Fruit fly (Drosophila melanogaster) whole organism, adult: ENCODE data around the gene CG32248.

Experiments
- CG11617 ChIP-seq: fragments of 200-800 bp; sonication (Bioruptor generic); optimal IDR thresholded peaks from 2 replicates; lab custom pipeline; 2017; ENCODE audit warnings: mild to moderate bottlenecking, missing biosample characterization, missing genetic modification reagents, missing genetic modification characterization
- CG12768 ChIP-seq: fragments of 200-800 bp; sonication (Bioruptor generic); optimal IDR thresholded peaks from 2 replicates; lab custom pipeline; 2017; ENCODE audit warnings: missing biosample characterization, missing genetic modification characterization, mild to moderate bottlenecking, moderate library complexity, missing genetic modification reagents
- CG14711 ChIP-seq: fragments of 200-800 bp; sonication (Bioruptor generic); optimal IDR thresholded peaks from 2 replicates; lab custom pipeline; 2018; ENCODE audit warnings: missing biosample characterization, mild to moderate bottlenecking, missing genetic modification characterization, moderate library complexity
- CG1620 ChIP-seq: fragments of 200-800 bp; sonication (Bioruptor generic); optimal IDR thresholded peaks from 2 replicates; lab custom pipeline; 2016; ENCODE audit warnings: missing biosample characterization, missing genetic modification characterization
- CG33017 ChIP-seq: fragments of 200-800 bp; sonication (Bioruptor generic); optimal IDR thresholded peaks from 2 replicates; lab custom pipeline; 2018; ENCODE audit warnings: missing biosample characterization, mild to moderate bottlenecking, missing genetic modification characterization, moderate library complexity
- CG5204 ChIP-seq: fragments of 200-800 bp; sonication (Bioruptor generic); optimal IDR thresholded peaks from 2 replicates; lab custom pipeline; 2016; ENCODE audit warnings: missing biosample characterization, missing genetic modification characterization
- CG7045 ChIP-seq: fragments of 200-800 bp; sonication (Bioruptor generic); optimal IDR thresholded peaks from 2 replicates; lab custom pipeline; 2017; ENCODE audit warnings: missing biosample characterization, mild to moderate bottlenecking, missing genetic modification characterization
- CG7101 ChIP-seq: fragments of 200-800 bp; sonication (Bioruptor generic); optimal IDR thresholded peaks from 2 replicates; lab custom pipeline; 2018; ENCODE audit warnings: missing biosample characterization, mild to moderate bottlenecking, missing genetic modification characterization, moderate library complexity
- Clk ChIP-seq: fragments of 200-800 bp; sonication (Bioruptor generic); optimal IDR thresholded peaks from 2 replicates; lab custom pipeline; 2017; ENCODE audit warnings: missing biosample characterization, missing genetic modification characterization
- Crg-1 ChIP-seq: fragments of 200-800 bp; sonication (Bioruptor generic); optimal IDR thresholded peaks from 2 replicates; lab custom pipeline; 2016; ENCODE audit warnings: missing biosample characterization, missing genetic modification characterization
- Hr96 ChIP-seq: fragments of 200-800 bp; sonication (Bioruptor generic); optimal IDR thresholded peaks from 2 replicates; lab custom pipeline; 2016; ENCODE audit warnings: missing biosample characterization, missing genetic modification characterization
- Mnt ChIP-seq: fragments of 200-800 bp; sonication (Bioruptor generic); optimal IDR thresholded peaks from 2 replicates; lab custom pipeline; 2016; ENCODE audit warnings: missing biosample characterization, mild to moderate bottlenecking, missing genetic modification characterization
- bab1 ChIP-seq: fragments of 200-800 bp; sonication (Bioruptor generic); optimal IDR thresholded peaks from 3 replicates; lab custom pipeline; 2019; ENCODE audit warnings: missing biosample characterization, mild to moderate bottlenecking, missing genetic modification characterization, moderate library complexity
- cic ChIP-seq: fragments of 200-800 bp; sonication (Bioruptor generic); optimal IDR thresholded peaks from 2 replicates; lab custom pipeline; 2017; ENCODE audit warnings: missing biosample characterization, mild to moderate bottlenecking, missing genetic modification characterization, moderate library complexity
- cnc ChIP-seq, 2 experiments: fragments of >200 bp; optimal IDR thresholded peaks; 2 replicates each; lab custom pipeline; 2017
- kay ChIP-seq: fragments of 200-800 bp; sonication (Bioruptor generic); peaks from one replicate; lab custom pipeline; 2016; ENCODE audit warnings: missing biosample characterization, missing genetic modification characterization, borderline replicate concordance
- ovo ChIP-seq: fragments of 200-800 bp; sonication (Bioruptor generic); optimal IDR thresholded peaks from 2 replicates; lab custom pipeline; 2016; ENCODE audit warnings: missing biosample characterization, missing genetic modification characterization
- pad ChIP-seq: fragments of 200-800 bp; sonication (Bioruptor generic); optimal IDR thresholded peaks from 3 replicates; lab custom pipeline; 2017; ENCODE audit warnings: missing biosample characterization, missing genetic modification characterization, mild to moderate bottlenecking, moderate library complexity, missing genetic modification reagents
- tj ChIP-seq: fragments of 200-800 bp; sonication (Bioruptor generic); optimal IDR thresholded peaks from 3 replicates; lab custom pipeline; 2017; ENCODE audit warnings: missing biosample characterization, mild to moderate bottlenecking, missing genetic modification characterization, moderate library complexity
- toe ChIP-seq: fragments of 200-800 bp; sonication (Bioruptor generic); optimal IDR thresholded peaks from 2 replicates; lab custom pipeline; 2016; ENCODE audit warnings: missing biosample characterization, missing genetic modification characterization

Gene CG32248

dm6 chr3L:4508926-4509457 is 37.4 kb downstream of the CG32248 start:
- no peak for TF ChIP-seq CG12768 (GFP tag; lab: Kevin White, UChicago)
- TF ChIP-seq CG5204 (GFP tag; lab: Kevin White, UChicago): no peak
- no peak for TF ChIP-seq CG7045 (GFP tag; lab: Kevin White, UChicago)
- no peak for TF ChIP-seq CG33017 (tag; lab: Kevin White, UChicago)
- TF ChIP-seq bab1: no peak
- TF ChIP-seq toe (GFP tag; lab: Kevin White, UChicago): no peak
- TF ChIP-seq Crg-1 (GFP tag; lab: Kevin White, UChicago): no peak
- no peak for TF ChIP-seq cnc (optimal IDR thresholded peaks at IDR 0.05; lab: Kevin White, UChicago)
- TF ChIP-seq CG14711: no peak
- TF ChIP-seq CG7101 (tag; lab: Kevin White, UChicago): no peak
- no peak for TF ChIP-seq pad

DNA sequence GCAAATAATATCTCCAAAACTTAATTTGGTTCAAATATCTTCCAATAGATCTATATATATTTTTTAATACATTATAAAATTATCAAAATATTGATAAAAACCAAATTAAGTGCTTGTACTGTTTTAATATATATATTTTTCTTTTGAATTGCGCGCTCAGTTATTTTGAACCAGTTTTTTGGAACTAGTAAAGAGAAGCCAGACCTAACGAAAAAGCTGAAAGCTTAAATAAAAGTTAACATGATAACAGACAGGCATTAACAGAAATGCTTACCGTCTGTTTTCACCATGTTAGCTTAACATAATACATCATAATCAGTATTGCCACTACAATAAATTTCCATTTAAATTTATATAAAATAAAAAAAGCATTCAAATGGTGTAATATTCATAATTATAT is 38.8 kb downstream of the CG32248 start:
- TF ChIP-seq cnc (optimal IDR thresholded peaks at IDR 0.05; lab: Kevin White, UChicago) (no peak), Mnt (GFP tag; lab: Kevin White, UChicago) (no peak), kay (no peak), bab1 (no peak), CG1620 (GFP tag; lab: Kevin White, UChicago) (no peak), ovo (GFP tag; lab: Kevin White, UChicago) (no peak), CG5204 (GFP tag; lab: Kevin White, UChicago) (no peak), CG7101 (tag; lab: Kevin White, UChicago) (no peak)

dm6 chr3L:4516378-4516777 is 44.8 kb downstream of the CG32248 start:
- no peak for TF ChIP-seq CG1620 (GFP tag; lab: Kevin White, UChicago)
- no peak for TF ChIP-seq CG7045 (GFP tag; lab: Kevin White, UChicago)

- TF ChIP-seq toe (GFP tag; lab: Kevin White, UChicago): no peak
- TF ChIP-seq CG11617 (GFP tag; lab: Kevin White, UChicago): no peak
- TF ChIP-seq ovo (GFP tag; lab: Kevin White, UChicago): no peak
- TF ChIP-seq pad: no peak
- TF ChIP-seq cnc (optimal IDR thresholded peaks at IDR 0.05; lab: Kevin White, UChicago): no peak
- TF ChIP-seq CG5204 (GFP tag; lab: Kevin White, UChicago): no peak
- no peak for TF ChIP-seq cic (GFP tag; lab: Kevin White, UChicago)
- TF ChIP-seq Mnt (GFP tag; lab: Kevin White, UChicago): no peak
- TF ChIP-seq Clk (GFP tag; lab: Kevin White, UChicago): no peak
- TF ChIP-seq CG12768 (GFP tag; lab: Kevin White, UChicago): no peak
- TF ChIP-seq Crg-1 (GFP tag; lab: Kevin White, UChicago): no peak
- no peak for TF ChIP-seq CG1620 (GFP tag; lab: Kevin White, UChicago)
- TF ChIP-seq CG7101 (tag; lab: Kevin White, UChicago): no peak
- no peak for TF ChIP-seq Hr96 (GFP tag; lab: Kevin White, UChicago)
- no peak for TF ChIP-seq tj (GFP tag; lab: Kevin White, UChicago)
- no peak for TF ChIP-seq CG14711
- TF ChIP-seq CG7045 (GFP tag; lab: Kevin White, UChicago): no peak
- TF ChIP-seq bab1: no peak
Measured at dm6 chr3L:4519417-4519931, 47.9 kb downstream of the CG32248 start.

- TF ChIP-seq ovo (GFP tag; lab: Kevin White, UChicago): no peak
Measured at dm6 chr3L:4521809-4522208, 50.3 kb downstream of the CG32248 start.
